Fruit fly (Drosophila melanogaster): ENCODE data around the gene PGRP-SB1.

PGRP-SB1 gene

dm6 chr3L:16710258-16711020, 17.4 kb downstream of the PGRP-SB1 start (continued):
- TF ChIP-seq CG9876 (GFP tag; optimal IDR thresholded peaks at IDR 0.05) (no peak), CG2199 (GFP tag; IDR thresholded peaks at IDR 0.05) (0 out of 3 replicates have a peak, but pooled peaks have one; percentile 72), az2 (GFP tag; optimal IDR thresholded peaks at IDR 0.05) (no peak), Abd-B (GFP tag; optimal IDR thresholded peaks at IDR 0.05) (peak; percentile 59), CG17328 (GFP tag; IDR thresholded peaks at IDR 0.05) (0 out of 2 replicates have a peak, but pooled peaks have one; percentile 19), CG8944 (GFP tag; optimal IDR thresholded peaks at IDR 0.05) (no peak), CG11695 (GFP tag; IDR thresholded peaks at IDR 0.05) (peak; percentile 89), p53 (GFP tag; optimal IDR thresholded peaks at IDR 0.05) (no peak), btn (GFP tag; optimal IDR thresholded peaks at IDR 0.05) (no peak), insv (GFP tag; optimal IDR thresholded peaks at IDR 0.05) (no peak), pros (GFP tag; optimal IDR thresholded peaks at IDR 0.05) (no peak), CG17612 (GFP tag; IDR thresholded peaks at IDR 0.05) (no peak), Oli (tag; optimal IDR thresholded peaks at IDR 0.05) (peak; percentile 41), CG11085 (GFP tag; IDR thresholded peaks at IDR 0.05) (0 out of 2 replicates have a peak, but pooled peaks have one; percentile 18), CG2678 (tag; optimal IDR thresholded peaks at IDR 0.05) (peak; percentile 41), CG6683 (GFP tag; optimal IDR thresholded peaks at IDR 0.05) (peak; percentile 28), H15 (GFP tag; IDR thresholded peaks at IDR 0.05) (no peak), CG12071 (GFP tag; optimal IDR thresholded peaks at IDR 0.05) (no peak), Gug (GFP tag; IDR thresholded peaks at IDR 0.05) (peak; percentile 45; the same call in 1 of the 4 replicates), Spps (tag; optimal IDR thresholded peaks at IDR 0.05) (no peak), CG11504 (tag; optimal IDR thresholded peaks at IDR 0.05) (peak; percentile 69), CG9817 (tag; optimal IDR thresholded peaks at IDR 0.05) (peak; percentile 24), gsb (GFP tag; IDR thresholded peaks at IDR 0.05) (0 out of 2 replicates have a peak, but pooled peaks have one; percentile 15), E2f2 (GFP tag; IDR thresholded peaks at IDR 0.05) (peak; percentile 28; the same call in 1 of the 2 replicates), slou (GFP tag; optimal IDR thresholded peaks at IDR 0.05) (no peak), CG13123 (GFP tag; optimal IDR thresholded peaks at IDR 0.05) (no peak), BEAF-32 (GFP tag; optimal IDR thresholded peaks at IDR 0.05) (no peak), gem (tag; optimal IDR thresholded peaks at IDR 0.05) (peak; percentile 75), tup (GFP tag; optimal IDR thresholded peaks at IDR 0.05) (no peak), CoRest (tag; optimal IDR thresholded peaks at IDR 0.05) (peak; percentile 32), gsb-n (tag; optimal IDR thresholded peaks at IDR 0.05) (peak; percentile 37), CG3281 (GFP tag; optimal IDR thresholded peaks at IDR 0.05) (peak; percentile 59), Drgx (GFP tag; IDR thresholded peaks at IDR 0.05) (peak; percentile 77), CG16815 (GFP tag; optimal IDR thresholded peaks at IDR 0.05) (peak; percentile 3), al (GFP tag; IDR thresholded peaks at IDR 0.05) (0 out of 2 replicates have a peak, but pooled peaks have one; percentile 41), PHDP (tag; optimal IDR thresholded peaks at IDR 0.05) (peak; percentile 29), CG3407 (GFP tag; optimal IDR thresholded peaks at IDR 0.05) (peak; percentile 1), prd (optimal IDR thresholded peaks at IDR 0.05) (no peak), prd (GFP tag; IDR thresholded peaks at IDR 0.05) (peak; percentile 78), CG13296 (GFP tag; optimal IDR thresholded peaks at IDR 0.05) (peak; percentile 6), mam (GFP tag; optimal IDR thresholded peaks at IDR 0.05) (no peak), E2f1 (GFP tag; IDR thresholded peaks at IDR 0.05) (0 out of 2 replicates have a peak, but pooled peaks have one; percentile 30), CG14441 (GFP tag; IDR thresholded peaks at IDR 0.05) (peak; percentile 63), usp (GFP tag; optimal IDR thresholded peaks at IDR 0.05) (no peak), cato (GFP tag; optimal IDR thresholded peaks at IDR 0.05; ENCODE audit: borderline replicate concordance) (no peak), Max (GFP tag; optimal IDR thresholded peaks at IDR 0.05) (no peak), dimm (GFP tag; IDR thresholded peaks at IDR 0.05) (no peak), CG12104 (GFP tag; optimal IDR thresholded peaks at IDR 0.05) (peak; percentile 0), gcm2 (GFP tag; optimal IDR thresholded peaks at IDR 0.05) (no peak), Elba2 (GFP tag; optimal IDR thresholded peaks at IDR 0.05) (no peak)

All from whole organism, embryonic.